Worm (Caenorhabditis elegans): ENCODE results near the gene F56B3.4.

Gene F56B3.4

DNA sequence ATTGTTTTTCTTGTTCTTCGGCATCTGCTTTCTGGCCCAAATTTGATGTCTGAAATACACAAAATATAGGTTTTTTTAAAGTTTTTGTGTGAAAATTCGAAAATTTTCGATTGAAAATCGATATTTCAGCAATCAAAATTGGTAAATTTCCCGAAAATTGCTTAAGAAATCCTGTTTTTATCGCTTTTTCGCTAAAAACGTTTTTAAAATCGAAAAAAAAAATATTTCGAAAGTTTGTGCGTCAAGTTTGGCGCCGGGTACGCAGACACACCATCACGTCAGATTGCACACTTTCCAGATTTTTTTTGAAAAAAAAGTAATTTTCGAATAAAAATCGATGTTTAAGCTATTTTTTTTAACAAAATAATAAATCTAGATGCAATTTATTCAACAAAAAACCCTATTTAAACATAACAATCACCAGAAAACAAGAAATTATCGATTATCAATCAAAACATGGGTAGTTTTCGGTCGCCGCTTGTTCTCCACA lies 1.4 kb upstream of the F56B3.4 start, which contains the start of gene skr-18:
TSS of gene skr-18 (minus strand) at position 51 of the 490 bp plus-strand sequence.
- no peak for TF ChIP-seq tbx-8 (GFP tag; optimal IDR thresholded peaks at IDR 0.05)
- no peak for TF ChIP-seq cnd-1 (tag; optimal IDR thresholded peaks at IDR 0.05)
- no peak for TF ChIP-seq ceh-43 (GFP tag; optimal IDR thresholded peaks at IDR 0.05)
- TF ChIP-seq ceh-39 (tag; optimal IDR thresholded peaks at IDR 0.05) = no peak
- no peak for TF ChIP-seq nhr-28 (tag; optimal IDR thresholded peaks at IDR 0.05)

DNA sequence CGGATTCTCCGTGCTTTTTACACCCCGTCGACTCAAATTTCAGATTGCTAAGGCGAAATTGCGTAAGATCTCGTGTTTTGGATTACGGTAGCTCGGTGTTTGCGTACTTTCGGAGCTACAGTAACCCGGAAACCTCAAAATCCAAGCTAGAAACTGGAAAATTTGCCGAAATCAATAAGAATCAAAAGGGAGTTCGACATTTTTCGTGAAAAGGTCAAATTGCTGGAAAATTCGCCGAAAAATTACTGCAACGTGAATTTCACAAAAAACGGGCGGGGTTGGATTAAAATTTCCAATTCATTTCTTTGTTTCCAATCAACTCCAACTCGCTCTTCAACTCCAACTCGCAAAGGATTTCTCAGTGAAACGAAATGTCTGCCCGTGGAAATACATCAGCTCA lies 6.3 kb downstream of the F56B3.4 start, which contains the start of gene F56B3.6:
TSS of gene F56B3.6 (plus strand) at position 301 of the 400 bp plus-strand sequence.
- TF ChIP-seq nhr-12 (tag; optimal IDR thresholded peaks at IDR 0.05) (no peak), bed-3 (GFP tag; optimal IDR thresholded peaks at IDR 0.05) (no peak), ceh-43 (GFP tag; optimal IDR thresholded peaks at IDR 0.05) (no peak), snpc-4 (tag; optimal IDR thresholded peaks at IDR 0.05) (no peak), ces-1 (GFP tag; optimal IDR thresholded peaks at IDR 0.05) (no peak), unc-39 (tag; optimal IDR thresholded peaks at IDR 0.05) (no peak), tbx-8 (GFP tag; optimal IDR thresholded peaks at IDR 0.05) (no peak), sem-2 (GFP tag; optimal IDR thresholded peaks at IDR 0.05) (no peak), elt-3 (tag; optimal IDR thresholded peaks at IDR 0.05) (no peak), unc-62 (GFP tag; optimal IDR thresholded peaks at IDR 0.05) (no peak), drap-1 (GFP tag; optimal IDR thresholded peaks at IDR 0.05) (no peak), mep-1 (tag; optimal IDR thresholded peaks at IDR 0.05) (no peak), elt-1 (tag; optimal IDR thresholded peaks at IDR 0.05; ENCODE audit: borderline replicate concordance, insufficient read depth) (no peak), unc-120 (tag; optimal IDR thresholded peaks at IDR 0.05; ENCODE audit: poor library complexity, severe bottlenecking) (no peak), M03D4.4 (tag; optimal IDR thresholded peaks at IDR 0.05) (no peak), nhr-28 (tag; optimal IDR thresholded peaks at IDR 0.05) (no peak), ceh-83 (GFP tag; optimal IDR thresholded peaks at IDR 0.05) (no peak)

DNA sequence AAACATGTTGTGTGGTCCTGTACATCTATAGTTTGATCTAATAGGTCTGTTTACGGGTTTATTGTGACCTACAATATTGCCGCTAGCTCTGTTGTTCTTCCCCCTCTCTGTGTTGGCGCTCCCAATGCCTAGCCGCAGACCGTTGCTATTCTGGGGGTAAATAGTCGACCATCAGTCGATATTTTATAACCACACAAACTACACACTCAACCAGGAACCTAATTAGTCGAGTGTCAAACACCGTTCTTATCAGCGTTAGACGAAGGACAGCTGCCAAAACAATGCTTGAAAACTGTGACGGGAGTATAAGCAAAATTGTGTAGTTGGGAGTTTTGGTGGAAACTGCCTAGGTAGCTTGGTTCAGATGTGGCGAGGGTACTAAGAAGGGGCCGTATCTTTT lies 11.7 kb downstream of the F56B3.4 start:
- TF ChIP-seq elt-3 (tag; optimal IDR thresholded peaks at IDR 0.05) (no peak), lin-32 (GFP tag; optimal IDR thresholded peaks at IDR 0.05) (no peak)

DNA sequence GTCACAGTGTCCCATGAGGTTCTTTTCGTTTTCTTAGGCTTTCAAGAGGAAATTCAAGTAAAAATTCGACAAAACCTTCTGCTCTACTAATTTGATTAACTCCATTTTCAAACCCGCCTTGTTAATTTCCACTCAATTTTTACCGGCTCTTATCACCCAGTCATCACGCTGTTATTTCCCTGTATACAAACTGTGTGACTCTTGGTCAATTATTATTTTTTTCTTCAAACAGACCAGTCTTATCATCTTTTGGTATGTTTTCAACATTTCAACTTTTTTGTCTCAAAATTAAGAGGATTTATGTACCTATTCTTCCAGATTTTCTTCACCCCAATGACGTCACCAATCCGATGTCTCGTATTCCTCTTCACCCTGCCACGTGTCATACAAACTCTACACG lies 15.6 kb downstream of the F56B3.4 start, which contains the start of gene ugt-52:
TSS of gene ugt-52 (plus strand) at position 301 of the 400 bp plus-strand sequence.
- no peak for TF ChIP-seq ceh-83 (GFP tag; optimal IDR thresholded peaks at IDR 0.05)
- no peak for TF ChIP-seq mls-2 (tag; optimal IDR thresholded peaks at IDR 0.05)
- no peak for TF ChIP-seq lsy-2 (tag; optimal IDR thresholded peaks at IDR 0.05)
- no peak for TF ChIP-seq ztf-11 (tag; optimal IDR thresholded peaks at IDR 0.05)

DNA sequence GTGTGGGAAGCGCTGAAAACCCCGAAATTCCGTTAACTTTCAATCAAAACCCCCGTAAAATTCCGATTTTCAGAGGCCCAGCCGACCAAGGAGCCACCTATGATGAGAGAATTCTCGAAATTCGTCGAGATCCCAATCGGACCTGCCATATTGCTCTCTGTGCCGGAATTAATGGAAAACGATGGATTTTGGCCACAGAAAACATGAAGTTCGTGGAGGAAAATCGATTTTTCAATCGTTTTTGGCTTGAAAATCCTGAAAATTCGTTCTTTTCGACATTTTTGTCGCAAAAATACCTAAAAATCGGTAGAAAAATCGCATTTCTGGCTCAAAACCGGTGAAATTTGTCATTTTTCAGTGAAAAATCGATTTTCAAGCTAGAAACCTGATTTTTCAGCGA lies 20.5 kb downstream of the F56B3.4 start:
- no peak for TF ChIP-seq mab-5 (tag; optimal IDR thresholded peaks at IDR 0.05)
- no peak for TF ChIP-seq drap-1 (GFP tag; optimal IDR thresholded peaks at IDR 0.05)
- TF ChIP-seq lin-13 (tag; optimal IDR thresholded peaks at IDR 0.05) = no peak
- no peak for TF ChIP-seq nhr-237 (tag; optimal IDR thresholded peaks at IDR 0.05)
- no peak for TF ChIP-seq sem-2 (GFP tag; optimal IDR thresholded peaks at IDR 0.05)
- TF ChIP-seq cnd-1 (tag; optimal IDR thresholded peaks at IDR 0.05) = no peak
- TF ChIP-seq hlh-1 (tag; optimal IDR thresholded peaks at IDR 0.05) = no peak
- TF ChIP-seq unc-39 (tag; optimal IDR thresholded peaks at IDR 0.05) = no peak
- no peak for TF ChIP-seq bed-3 (GFP tag; optimal IDR thresholded peaks at IDR 0.05)
- TF ChIP-seq tbx-8 (GFP tag; optimal IDR thresholded peaks at IDR 0.05) = no peak
- TF ChIP-seq ztf-11 (tag; optimal IDR thresholded peaks at IDR 0.05) = no peak
- TF ChIP-seq unc-62 (GFP tag; optimal IDR thresholded peaks at IDR 0.05) = no peak
- no peak for TF ChIP-seq sptf-1 (tag; optimal IDR thresholded peaks at IDR 0.05)
- TF ChIP-seq lsy-2 (tag; optimal IDR thresholded peaks at IDR 0.05) = no peak
- TF ChIP-seq mep-1 (tag; optimal IDR thresholded peaks at IDR 0.05) = no peak
- TF ChIP-seq M03D4.4 (tag; optimal IDR thresholded peaks at IDR 0.05) = no peak

DNA sequence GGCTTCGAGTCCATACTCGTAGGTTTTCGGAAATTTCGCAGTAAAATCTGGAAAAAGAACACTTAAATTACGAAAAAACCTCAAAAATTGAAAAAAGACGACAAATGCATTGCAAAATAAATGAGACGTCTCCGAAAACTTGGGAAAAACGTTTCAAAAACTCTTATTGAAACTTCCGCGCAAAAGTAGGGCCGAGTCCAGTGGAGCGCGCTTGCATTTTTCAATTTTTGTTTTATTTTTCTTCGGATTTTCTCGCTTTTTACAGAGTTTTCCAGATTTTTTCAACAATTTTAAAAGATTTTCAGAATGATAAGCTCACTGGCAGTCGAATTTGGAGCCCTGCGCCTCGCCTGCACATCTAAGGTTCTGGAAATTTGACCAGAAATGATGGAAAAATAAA lies 21.1 kb downstream of the F56B3.4 start, which contains the start of gene mrpl-2:
TSS of gene mrpl-2 (plus strand) at position 307 of the 400 bp plus-strand sequence.
- TF ChIP-seq nhr-2 (tag; optimal IDR thresholded peaks at IDR 0.05) (no peak), sptf-1 (tag; optimal IDR thresholded peaks at IDR 0.05) (peak; percentile 3)
